Worm (Caenorhabditis elegans) whole organism, L4 larva: ENCODE results near the gene athp-3.
"Not testable (repeated sequence)": the region's sequence is repeated elsewhere in the genome, so short reads cannot be mapped to it uniquely, and the experiment has no call there.

Source experiments
- D1046.2 ChIP-seq: fragments of 200-800 bp; sonication (Bioruptor generic); IDR thresholded peaks from 2 replicates; pipeline ENCODE4 v1.3.6; 2022; ENCODE audit warnings: missing genetic modification characterization, missing compliant biosample characterization
- F44E2.7 ChIP-seq: fragments of 200-800 bp; sonication (Bioruptor generic); IDR thresholded peaks from 2 replicates; pipeline ENCODE4 v2.1.2; 2022; ENCODE audit warnings: missing genetic modification characterization, missing compliant biosample characterization
- F49E8.2 ChIP-seq: sonication (generic microtip); optimal IDR thresholded peaks from 2 replicates; lab custom pipeline; 2016; ENCODE audit warnings: missing compliant biosample characterization, mild to moderate bottlenecking, missing genetic modification characterization, borderline replicate concordance
- T26A8.4 ChIP-seq: fragments of 200-800 bp; sonication (Bioruptor generic); IDR thresholded peaks from 2 replicates; pipeline ENCODE4 v1.3.6; 2022; ENCODE audit warnings: missing genetic modification characterization, missing compliant biosample characterization
- Y5F2A.4 ChIP-seq: fragments of 200-800 bp; sonication (Bioruptor generic); optimal IDR thresholded peaks from 2 replicates; lab custom pipeline; 2018; ENCODE audit warnings: mild to moderate bottlenecking, missing genetic modification characterization, missing compliant biosample characterization
- ama-1 ChIP-seq: fragments of 150-350 bp; optimal IDR thresholded peaks from 2 replicates; lab custom pipeline; 2014; ENCODE audit warnings: inconsistent platforms, mixed read lengths
- ceh-32 ChIP-seq: sonication (generic microtip); optimal IDR thresholded peaks from 2 replicates; lab custom pipeline; 2016; ENCODE audit warnings: mild to moderate bottlenecking, missing genetic modification characterization, missing compliant biosample characterization; ENCODE audit not compliant: poor library complexity
- ceh-44 ChIP-seq: fragments of 200-800 bp; sonication (Bioruptor generic); IDR thresholded peaks from 2 replicates; pipeline ENCODE4 v1.3.6; 2022; ENCODE audit warnings: missing genetic modification reagents, missing genetic modification characterization, missing compliant biosample characterization
- ces-1 ChIP-seq: fragments of 150-350 bp; sonication (generic microtip); optimal IDR thresholded peaks from 4 replicates; lab custom pipeline; 2014; ENCODE audit warnings: missing biosample characterization, missing genetic modification reagents, missing genetic modification characterization
- cey-2 ChIP-seq: sonication (generic microtip); optimal IDR thresholded peaks from 3 replicates; lab custom pipeline; 2017; ENCODE audit warnings: missing genetic modification characterization, mild to moderate bottlenecking, missing compliant biosample characterization, antibody characterized with exemption, borderline replicate concordance; ENCODE audit not compliant: insufficient read depth
- dmd-6 ChIP-seq: fragments of 200-800 bp; sonication (Bioruptor generic); IDR thresholded peaks from 2 replicates; pipeline ENCODE4 v1.3.6; 2022; ENCODE audit warnings: missing genetic modification reagents, missing genetic modification characterization, missing compliant biosample characterization
- dmd-9 ChIP-seq: fragments of 200-800 bp; sonication (Bioruptor generic); IDR thresholded peaks from 2 replicates; pipeline ENCODE4 v1.3.6; 2022; ENCODE audit warnings: missing genetic modification reagents, missing genetic modification characterization, missing compliant biosample characterization
- dpl-1 ChIP-seq: fragments of 150-350 bp; optimal IDR thresholded peaks from 2 replicates; lab custom pipeline; 2014; ENCODE audit warnings: missing biosample characterization, missing genetic modification reagents, missing genetic modification characterization
- egl-43 ChIP-seq: fragments of 200-800 bp; sonication (Bioruptor generic); IDR thresholded peaks from 2 replicates; pipeline ENCODE4 v1.3.6; 2022; ENCODE audit warnings: missing genetic modification reagents, missing genetic modification characterization, missing compliant biosample characterization
- gei-8 ChIP-seq: fragments of 200-800 bp; sonication (Bioruptor generic); optimal IDR thresholded peaks from 2 replicates; lab custom pipeline; 2018; ENCODE audit warnings: mild to moderate bottlenecking, missing genetic modification characterization, missing compliant biosample characterization
- hif-1 ChIP-seq, 2 experiments: sonication (generic microtip); optimal IDR thresholded peaks; 2 replicates each; lab custom pipeline; 2016 to 2017; ENCODE audit warnings: missing compliant biosample characterization in 2 of 2, missing genetic modification characterization in 2 of 2, missing genetic modification reagents in 2 of 2, missing genotype in 2 of 2, mild to moderate bottlenecking in 1 of 2
- hlh-11 ChIP-seq: fragments of 200-800 bp; sonication (Bioruptor generic); optimal IDR thresholded peaks from 2 replicates; lab custom pipeline; 2018; ENCODE audit warnings: mild to moderate bottlenecking, missing genetic modification characterization, missing compliant biosample characterization
- lin-38 ChIP-seq: fragments of 200-800 bp; sonication (Bioruptor generic); IDR thresholded peaks from 2 replicates; pipeline ENCODE4 v1.3.6; 2022; ENCODE audit warnings: missing genetic modification reagents, missing genetic modification characterization, missing compliant biosample characterization
- madf-5 ChIP-seq, 2 experiments: fragments of 200-800 bp; sonication (Bioruptor generic); IDR thresholded peaks; 2 replicates each; pipeline ENCODE4 v1.3.6; 2022; ENCODE audit warnings: missing compliant biosample characterization in 2 of 2, missing genetic modification characterization in 2 of 2
- mdl-1 ChIP-seq, 2 experiments: fragments of 150-350 bp in 1 of 2; sonication (generic microtip) in 1 of 2; optimal IDR thresholded peaks; 2 replicates each; lab custom pipeline; 2014 to 2017; ENCODE audit warnings: missing biosample characterization in 2 of 2, missing genetic modification characterization in 2 of 2
- mdt-29 ChIP-seq: fragments of 200-800 bp; sonication (Bioruptor generic); IDR thresholded peaks from 2 replicates; pipeline ENCODE4 v1.3.6; 2022; ENCODE audit warnings: missing genetic modification reagents, missing genetic modification characterization, missing compliant biosample characterization
- mep-1 ChIP-seq: fragments of 150-350 bp; sonication (generic microtip); optimal IDR thresholded peaks from 3 replicates; lab custom pipeline; 2014; ENCODE audit warnings: missing biosample characterization, missing genetic modification characterization
- mxl-3 ChIP-seq: fragments of 200-800 bp; sonication (Bioruptor generic); optimal IDR thresholded peaks from 2 replicates; lab custom pipeline; 2018; ENCODE audit warnings: mild to moderate bottlenecking, missing genetic modification characterization, missing compliant biosample characterization
- nhr-102 ChIP-seq: sonication (generic microtip); optimal IDR thresholded peaks from 2 replicates; lab custom pipeline; 2016; ENCODE audit warnings: mild to moderate bottlenecking, missing genetic modification characterization, moderate library complexity, missing compliant biosample characterization
- nhr-25 ChIP-seq: sonication (generic microtip); optimal IDR thresholded peaks from 2 replicates; lab custom pipeline; 2017; ENCODE audit warnings: missing genetic modification characterization, mild to moderate bottlenecking, missing compliant biosample characterization, antibody characterized with exemption, moderate library complexity, borderline replicate concordance; ENCODE audit not compliant: insufficient read depth
- pha-4 ChIP-seq, 2 experiments: fragments of 150-350 bp in 1 of 2; fragments of 200-800 bp in 1 of 2; sonication (Bioruptor generic) in 1 of 2; IDR thresholded peaks in 1 of 2; optimal IDR thresholded peaks in 1 of 2; 2 replicates each; pipeline versions ENCODE4 v1.3.6 to Lab custom; 2014 to 2022; ENCODE audit warnings: missing genetic modification characterization in 2 of 2, missing genetic modification reagents in 2 of 2, missing biosample characterization in 1 of 2, missing compliant biosample characterization in 1 of 2
- pqm-1 ChIP-seq: sonication (generic microtip); optimal IDR thresholded peaks from 2 replicates; lab custom pipeline; 2017; ENCODE audit warnings: missing biosample characterization, missing genetic modification characterization
- saeg-2 ChIP-seq: fragments of 200-800 bp; sonication (Bioruptor generic); IDR thresholded peaks from 2 replicates; pipeline ENCODE4 v1.3.6; 2022; ENCODE audit warnings: missing genetic modification reagents, missing genetic modification characterization, missing compliant biosample characterization
- snpc-1.2 ChIP-seq: fragments of 200-800 bp; sonication (Bioruptor generic); IDR thresholded peaks from 2 replicates; pipeline ENCODE4 v1.3.6; 2022; ENCODE audit warnings: missing genetic modification reagents, missing genetic modification characterization, missing compliant biosample characterization
- snpc-4 ChIP-seq: fragments of 150-350 bp; optimal IDR thresholded peaks from 2 replicates; lab custom pipeline; 2014; ENCODE audit warnings: missing biosample characterization, missing genetic modification characterization
- spr-1 ChIP-seq: sonication (generic microtip); optimal IDR thresholded peaks from 2 replicates; lab custom pipeline; 2016; ENCODE audit warnings: mild to moderate bottlenecking, missing genetic modification characterization, missing compliant biosample characterization
- spr-3 ChIP-seq: fragments of 200-800 bp; sonication (Bioruptor generic); optimal IDR thresholded peaks from 2 replicates; lab custom pipeline; 2018; ENCODE audit warnings: mild to moderate bottlenecking, missing genetic modification characterization, missing compliant biosample characterization
- unc-39 ChIP-seq: sonication (generic microtip); optimal IDR thresholded peaks from 2 replicates; lab custom pipeline; 2017; ENCODE audit warnings: missing biosample characterization, missing genetic modification characterization
- zfp-3 ChIP-seq: fragments of 200-800 bp; sonication (Bioruptor generic); conservative IDR thresholded peaks from 2 replicates; pipeline ENCODE4 v1.3.6; 2022; ENCODE audit warnings: missing genetic modification reagents, missing genetic modification characterization, missing compliant biosample characterization

The athp-3 gene

ce11 chrIV:17084839-17085238 is 36.7 kb upstream of the athp-3 start (continued):
- TF ChIP-seq gei-8 (GFP tag; lab: Kevin White, UChicago) (no peak), snpc-1.2 (peak; percentile 80), mdt-29 (no peak), pha-4 (GFP tag; IDR thresholded peaks at IDR 0.05; lab: Robert Waterston, UW) (no peak), pha-4 (tag; optimal IDR thresholded peaks at IDR 0.05; lab: Kevin White, UChicago) (no peak), cey-2 (tag; lab: Kevin White, UChicago) (no peak)

- TF ChIP-seq D1046.2 (GFP tag; lab: Robert Waterston, UW) (no peak), dmd-9 (GFP tag; lab: Robert Waterston, UW) (0 out of 2 replicates have a peak, but pooled peaks have one; percentile 7), dpl-1 (GFP tag; lab: Kevin White, UChicago) (peak; percentile 0), lin-38 (GFP tag; lab: Robert Waterston, UW) (peak; percentile 51)
Measured at ce11 chrIV:17084317-17084716, 36.2 kb upstream of the athp-3 start.

ce11 chrIV:17078649-17079048 is 30.5 kb upstream of the athp-3 start, which contains the start of gene Y116A8C.25:
Gene Y116A8C.25 (minus strand): TSS chrIV:17078749.
- TF ChIP-seq F44E2.7 (GFP tag; lab: Robert Waterston, UW) (no peak), nhr-25 (no peak), unc-39 (no peak), T26A8.4 (GFP tag; lab: Robert Waterston, UW) (no peak)

- not testable (repeated sequence) for TF ChIP-seq mdl-1 (tag; optimal IDR thresholded peaks at IDR 0.05; lab: Kevin White, UChicago); nhr-102 (tag; lab: Kevin White, UChicago); spr-3 (GFP tag; lab: Kevin White, UChicago)
- TF ChIP-seq, all 104 proteins: peak for 0; not testable (repeated sequence) for 104
Measured at ce11 chrIV:17070791-17071190, 22.6 kb upstream of the athp-3 start, which contains the start of gene Y116A8C.24. Gene Y116A8C.24 (minus strand): TSS chrIV:17070891.

- TF ChIP-seq ceh-32 (tag; lab: Kevin White, UChicago); ama-1 (lab: Kevin White, UChicago); spr-1 (tag; lab: Kevin White, UChicago): not testable (repeated sequence)
Measured at ce11 chrIV:17064937-17065336, 16.8 kb upstream of the athp-3 start, which contains the start of gene Y116A8C.465. Gene Y116A8C.465 (plus strand): TSS chrIV:17065237.

- not testable (repeated sequence) for TF ChIP-seq mxl-3 (GFP tag; lab: Kevin White, UChicago); mep-1 (tag; lab: Kevin White, UChicago); madf-5 (GFP tag; IDR thresholded peaks at IDR 0.05; lab: Robert Waterston, UW)
Measured at ce11 chrIV:17063700-17064099, 15.5 kb upstream of the athp-3 start, which contains the start of gene Y116A8C.467. Gene Y116A8C.467 (minus strand): TSS chrIV:17063800.

ce11 chrIV:17058489-17059121 is 10.4 kb upstream of the athp-3 start:
- TF ChIP-seq snpc-1.2 = peak; percentile 91

- no peak for TF ChIP-seq ama-1 (lab: Kevin White, UChicago)
- TF ChIP-seq pqm-1 (tag; lab: Kevin White, UChicago) = no peak
- TF ChIP-seq mdl-1 (tag; optimal IDR thresholded peaks at IDR 0.05; lab: Kevin White, UChicago) = no peak
- no peak for TF ChIP-seq mep-1 (tag; lab: Kevin White, UChicago)
- TF ChIP-seq gei-8 (GFP tag; lab: Kevin White, UChicago) = no peak
- no peak for TF ChIP-seq T26A8.4 (GFP tag; lab: Robert Waterston, UW)
- TF ChIP-seq dmd-6 (GFP tag; lab: Robert Waterston, UW) = no peak
- TF ChIP-seq hif-1 (tag; optimal IDR thresholded peaks at IDR 0.05; lab: Kevin White, UChicago) = no peak
- TF ChIP-seq saeg-2 = no peak
- TF ChIP-seq hlh-11 (tag; lab: Kevin White, UChicago) = no peak
- no peak for TF ChIP-seq F49E8.2 (tag; lab: Kevin White, UChicago)
- no peak for TF ChIP-seq ceh-32 (tag; lab: Kevin White, UChicago)
- no peak for TF ChIP-seq zfp-3 (GFP tag; lab: Robert Waterston, UW)
- no peak for TF ChIP-seq Y5F2A.4 (GFP tag; lab: Kevin White, UChicago)
- TF ChIP-seq snpc-4 (tag; lab: Kevin White, UChicago) = no peak
- no peak for TF ChIP-seq ces-1 (GFP tag; lab: Kevin White, UChicago)
- no peak for TF ChIP-seq egl-43 (GFP tag; lab: Robert Waterston, UW)
- TF ChIP-seq ceh-44 (GFP tag; lab: Robert Waterston, UW) = no peak
Measured at ce11 chrIV:17058036-17058435, 9.9 kb upstream of the athp-3 start, which contains the start of gene Y116A8C.44. Gene Y116A8C.44 (minus strand): TSS chrIV:17058136.
